Fruit fly (Drosophila melanogaster) whole organism: ENCODE results near the gene mtg.

Experiments
- CG8478 ChIP-seq: fragments of >200 bp; optimal IDR thresholded peaks from 2 replicates; lab custom pipeline; 2018; ENCODE audit warnings: inconsistent platforms
- EcR ChIP-seq, 2 experiments: fragments of >200 bp; optimal IDR thresholded peaks; 2 replicates each; lab custom pipeline; 2017; ENCODE audit warnings: missing biosample characterization in 2 of 2, missing genetic modification characterization in 2 of 2, missing genetic modification reagents in 2 of 2
- psq ChIP-seq: fragments of >200 bp; optimal IDR thresholded peaks from 2 replicates; lab custom pipeline; 2017
- usp ChIP-seq: fragments of >200 bp; optimal IDR thresholded peaks from 2 replicates; lab custom pipeline; 2017; ENCODE audit warnings: missing biosample characterization, missing genetic modification characterization, mixed read lengths

dm6 chr3R:8240302-8240682 is 10.0 kb upstream of the mtg start, which contains the start of gene Ada2b:
- TF ChIP-seq EcR (GFP tag; optimal IDR thresholded peaks at IDR 0.05; lab: Kevin White, UChicago) (no peak), CG8478 (lab: Kevin White, UChicago) (no peak), psq (no peak), usp (no peak)
